Worm (Caenorhabditis elegans) whole organism, L3 larva: ENCODE results near the gene nlp-23.

Experiments
- R02D3.7 ChIP-seq: fragments of 150-350 bp; optimal IDR thresholded peaks from 2 replicates; lab custom pipeline; 2014; ENCODE audit warnings: missing biosample characterization, missing genetic modification characterization
- ceh-28 ChIP-seq: fragments of 150-350 bp; optimal IDR thresholded peaks from 2 replicates; lab custom pipeline; 2014; ENCODE audit warnings: missing biosample characterization, missing genetic modification reagents, missing genetic modification characterization
- lin-15B ChIP-seq: fragments of 150-350 bp; optimal IDR thresholded peaks from 2 replicates; lab custom pipeline; 2014; ENCODE audit warnings: missing biosample characterization, missing genetic modification characterization
- lin-39 ChIP-seq: fragments of 150-350 bp; optimal IDR thresholded peaks from 2 replicates; lab custom pipeline; 2018; ENCODE audit warnings: missing biosample characterization, missing genetic modification reagents, missing genetic modification characterization
- mdl-1 ChIP-seq: fragments of 150-350 bp; optimal IDR thresholded peaks from 2 replicates; lab custom pipeline; 2014; ENCODE audit warnings: missing biosample characterization, missing genetic modification characterization
- nfya-1 ChIP-seq: sonication (generic microtip); optimal IDR thresholded peaks from 2 replicates; lab custom pipeline; 2017; ENCODE audit warnings: missing genetic modification characterization, mild to moderate bottlenecking, missing compliant biosample characterization, antibody characterized with exemption, moderate library complexity; ENCODE audit not compliant: insufficient read depth
- nhr-11 ChIP-seq: fragments of 150-350 bp; optimal IDR thresholded peaks from 2 replicates; lab custom pipeline; 2014; ENCODE audit warnings: missing biosample characterization, missing genetic modification characterization
- nhr-12 ChIP-seq: fragments of 150-350 bp; optimal IDR thresholded peaks from 2 replicates; lab custom pipeline; 2014; ENCODE audit warnings: missing biosample characterization, missing genetic modification characterization
- nhr-23 ChIP-seq: fragments of 150-350 bp; optimal IDR thresholded peaks from 2 replicates; lab custom pipeline; 2014; ENCODE audit warnings: missing biosample characterization, missing genetic modification reagents, missing genetic modification characterization
- nhr-76 ChIP-seq: fragments of 150-350 bp; sonication (generic microtip); optimal IDR thresholded peaks from 5 replicates; lab custom pipeline; 2014; ENCODE audit warnings: missing biosample characterization, missing genetic modification characterization
- nhr-77 ChIP-seq: fragments of 150-350 bp; optimal IDR thresholded peaks from 2 replicates; lab custom pipeline; 2014; ENCODE audit warnings: missing biosample characterization, missing genetic modification characterization
- skn-1 ChIP-seq: fragments of 150-350 bp; optimal IDR thresholded peaks from 2 replicates; lab custom pipeline; 2014; ENCODE audit warnings: missing biosample characterization, missing genetic modification characterization
- tbx-2 ChIP-seq: sonication (generic microtip); optimal IDR thresholded peaks from 2 replicates; lab custom pipeline; 2016; ENCODE audit warnings: mild to moderate bottlenecking, missing genetic modification characterization, missing compliant biosample characterization
- unc-62 ChIP-seq: fragments of 150-350 bp; sonication (generic microtip); optimal IDR thresholded peaks from 4 replicates; lab custom pipeline; 2014; ENCODE audit warnings: missing biosample characterization, missing genetic modification reagents, missing genetic modification characterization

ce11 chrX:2294198-2294800 is 48.5 kb downstream of the nlp-23 start, which contains the start of gene T10H10.2:
- TF ChIP-seq lin-15B (tag; lab: Kevin White, UChicago) (no peak), unc-62 (GFP tag; lab: Kevin White, UChicago) (no peak), nhr-23 (tag; lab: Kevin White, UChicago) (no peak), lin-39 (no peak), nfya-1 (tag; lab: Kevin White, UChicago) (no peak), nhr-12 (tag; lab: Kevin White, UChicago) (no peak), ceh-28 (tag; lab: Kevin White, UChicago) (no peak), nhr-76 (no peak), tbx-2 (tag; lab: Kevin White, UChicago) (no peak), nhr-77 (tag; lab: Kevin White, UChicago) (no peak), R02D3.7 (tag; lab: Kevin White, UChicago) (no peak), mdl-1 (tag; lab: Kevin White, UChicago) (no peak), nhr-11 (tag; lab: Kevin White, UChicago) (no peak), skn-1 (tag; lab: Kevin White, UChicago) (no peak)
